Worm (Caenorhabditis elegans) whole organism, mixed stage, embryonic: ENCODE measurements around the gene Y38E10A.24.

Source experiments
- elt-1 ChIP-seq: sonication (generic microtip); optimal IDR thresholded peaks from 2 replicates; lab custom pipeline; 2017; ENCODE audit warnings: missing genetic modification characterization, mild to moderate bottlenecking, missing compliant biosample characterization, antibody characterized with exemption, moderate library complexity, borderline replicate concordance; ENCODE audit not compliant: insufficient read depth
- ham-2 ChIP-seq: fragments of 200-800 bp; sonication (Bioruptor generic); optimal IDR thresholded peaks from 2 replicates; lab custom pipeline; 2018; ENCODE audit warnings: mild to moderate bottlenecking, missing genetic modification characterization, missing compliant biosample characterization
- lsy-2 ChIP-seq: fragments of 150-350 bp; optimal IDR thresholded peaks from 2 replicates; lab custom pipeline; 2014; ENCODE audit warnings: missing biosample characterization, missing genetic modification characterization
- sptf-1 ChIP-seq: sonication (generic microtip); optimal IDR thresholded peaks from 2 replicates; lab custom pipeline; 2017; ENCODE audit warnings: mild to moderate bottlenecking, missing genetic modification characterization, moderate library complexity, missing compliant biosample characterization

- no peak for TF ChIP-seq elt-1
- no peak for TF ChIP-seq sptf-1 (tag; lab: Kevin White, UChicago)
- no peak for TF ChIP-seq lsy-2 (tag; lab: Kevin White, UChicago)
- TF ChIP-seq ham-2 (GFP tag; lab: Kevin White, UChicago): no peak
These were observed 23.0 kb upstream of the Y38E10A.24 start for ce11 chrII:12655816-12656215.
